Fruit fly (Drosophila melanogaster): ENCODE measurements around the gene Vav.

DNA sequence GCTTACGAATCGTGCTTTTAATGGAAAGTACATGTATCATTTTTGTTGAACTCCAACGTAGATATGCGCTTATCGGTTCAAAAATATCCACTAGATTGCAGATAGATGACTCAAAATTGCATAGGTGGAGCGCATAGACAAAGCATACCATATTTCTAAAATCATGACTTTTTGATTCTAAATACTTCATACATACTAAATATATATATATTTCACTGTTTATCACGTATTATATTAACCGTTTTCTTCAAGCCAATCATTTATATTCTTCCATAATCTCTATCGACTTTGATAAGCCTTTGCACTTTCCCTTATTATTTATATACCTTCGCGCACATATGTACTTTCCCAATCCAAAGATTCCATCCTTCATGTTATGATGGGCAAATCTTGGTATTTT, 49.6 kb upstream of the Vav start, which contains the start of gene CG14195:
- TF ChIP-seq CG12768 (GFP tag; optimal IDR thresholded peaks at IDR 0.05) (no peak), pad (GFP tag; optimal IDR thresholded peaks at IDR 0.05) (no peak)

All from whole organism, adult.